Worm (Caenorhabditis elegans) whole organism, early embryonic: ENCODE data around the gene F58A6.1.
A peak's percentile ranks its signal among the peaks of the same experiment; 100 is the strongest.
"Not testable (repeated sequence)": the region's sequence is repeated elsewhere in the genome, so short reads cannot be mapped to it uniquely, and the experiment has no call there.

ENCODE experiments used
- B0310.2 ChIP-seq: sonication (generic microtip); optimal IDR thresholded peaks from 2 replicates; lab custom pipeline; 2016; ENCODE audit warnings: mild to moderate bottlenecking, missing genetic modification characterization, missing compliant biosample characterization
- F13C5.2 ChIP-seq: sonication (generic microtip); optimal IDR thresholded peaks from 2 replicates; lab custom pipeline; 2017; ENCODE audit warnings: mild to moderate bottlenecking, missing genetic modification characterization, inconsistent platforms, missing compliant biosample characterization
- aly-1 ChIP-seq: sonication (generic microtip); optimal IDR thresholded peaks from 2 replicates; lab custom pipeline; 2016; ENCODE audit warnings: missing genetic modification characterization, missing compliant biosample characterization
- ama-1 ChIP-seq: fragments of 150-350 bp; optimal IDR thresholded peaks from 2 replicates; lab custom pipeline; 2014
- ceh-13 ChIP-seq: fragments of 200-800 bp; sonication (Bioruptor generic); optimal IDR thresholded peaks from 2 replicates; lab custom pipeline; 2018; ENCODE audit warnings: mild to moderate bottlenecking, missing genetic modification characterization, missing compliant biosample characterization
- ceh-36 ChIP-seq: sonication (generic microtip); optimal IDR thresholded peaks from 2 replicates; lab custom pipeline; 2016; ENCODE audit warnings: missing genetic modification characterization, inconsistent platforms, missing compliant biosample characterization
- ets-7 ChIP-seq: sonication (generic microtip); optimal IDR thresholded peaks from 2 replicates; lab custom pipeline; 2016; ENCODE audit warnings: missing genotype, missing genetic modification characterization, missing compliant biosample characterization
- flt-1 ChIP-seq: fragments of 200-800 bp; sonication (Bioruptor generic); IDR thresholded peaks from 2 replicates; pipeline ENCODE4 v1.3.6; 2022; ENCODE audit warnings: missing genetic modification characterization, missing compliant biosample characterization
- hmbx-1 ChIP-seq: sonication (generic microtip); optimal IDR thresholded peaks from 2 replicates; lab custom pipeline; 2016; ENCODE audit warnings: mild to moderate bottlenecking, missing genetic modification characterization, missing compliant biosample characterization
- hmg-4 ChIP-seq: fragments of 200-800 bp; sonication (Bioruptor generic); optimal IDR thresholded peaks from 2 replicates; lab custom pipeline; 2018; ENCODE audit warnings: mild to moderate bottlenecking, missing genetic modification characterization, missing compliant biosample characterization
- hnd-1 ChIP-seq: sonication (generic microtip); optimal IDR thresholded peaks from 2 replicates; lab custom pipeline; 2016; ENCODE audit warnings: missing genetic modification characterization, missing compliant biosample characterization
- pes-1 ChIP-seq: fragments of 200-800 bp; sonication (Bioruptor generic); IDR thresholded peaks from 2 replicates; pipeline ENCODE4 v1.3.6; 2022; ENCODE audit warnings: missing genetic modification reagents, missing genetic modification characterization, missing compliant biosample characterization
- scrt-1 ChIP-seq: fragments of 200-800 bp; sonication (Bioruptor generic); IDR thresholded peaks from 2 replicates; pipeline ENCODE4 v1.3.6; 2022; ENCODE audit warnings: missing genetic modification characterization, missing compliant biosample characterization
- sea-1 ChIP-seq: fragments of 200-800 bp; sonication (Bioruptor generic); conservative IDR thresholded peaks from 2 replicates; pipeline ENCODE4 v1.3.6; 2022; ENCODE audit warnings: missing genetic modification characterization, missing compliant biosample characterization
- tbx-11 ChIP-seq: fragments of 200-800 bp; sonication (Bioruptor generic); IDR thresholded peaks from 2 replicates; pipeline ENCODE4 v1.3.6; 2022; ENCODE audit warnings: missing genetic modification characterization, missing compliant biosample characterization
- tbx-37 ChIP-seq: fragments of 200-800 bp; sonication (Bioruptor generic); conservative IDR thresholded peaks from 2 replicates; pipeline ENCODE4 v1.3.6; 2022; ENCODE audit warnings: missing genetic modification reagents, missing genetic modification characterization, missing compliant biosample characterization
- tra-4 ChIP-seq: sonication (generic microtip); optimal IDR thresholded peaks from 2 replicates; lab custom pipeline; 2017; ENCODE audit warnings: missing genetic modification characterization, missing compliant biosample characterization

The F58A6.1 gene

DNA sequence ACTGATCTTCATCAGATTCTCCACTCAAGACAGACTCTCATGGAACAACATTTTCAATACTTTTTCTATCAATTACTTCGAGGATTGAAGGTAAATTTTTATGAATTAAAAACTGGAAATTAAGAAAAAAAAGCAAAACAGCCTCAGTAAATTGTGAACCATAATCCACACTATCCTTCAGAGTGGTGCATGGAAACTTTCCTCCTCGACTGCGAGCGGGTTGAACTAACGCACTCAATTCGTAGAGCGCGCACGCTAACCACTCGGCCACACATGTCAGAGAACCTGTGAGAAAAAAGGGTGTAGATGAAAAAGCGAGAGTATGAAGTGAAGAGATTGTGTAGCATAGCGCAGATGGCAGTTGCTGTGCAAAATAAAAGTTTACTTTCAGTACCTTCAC is 37.7 kb upstream of the F58A6.1 start:
- TF ChIP-seq scrt-1 (peak; percentile 99), hmbx-1 (tag; lab: Kevin White, UChicago) (peak; percentile 89), ceh-13 (peak; percentile 98), pes-1 (GFP tag; lab: Robert Waterston, UW) (peak; percentile 98), hmg-4 (GFP tag; lab: Kevin White, UChicago) (peak; percentile 99), B0310.2 (tag; lab: Kevin White, UChicago) (peak; percentile 98), aly-1 (tag; lab: Kevin White, UChicago) (peak; percentile 99), tra-4 (tag; lab: Kevin White, UChicago) (peak; percentile 82), F13C5.2 (peak; percentile 97), hnd-1 (peak; percentile 92), ets-7 (tag; lab: Kevin White, UChicago) (peak; percentile 95), ama-1 (lab: Kevin White, UChicago) (no peak), tbx-37 (GFP tag; lab: Robert Waterston, UW) (peak; percentile 96), flt-1 (no peak; the same call in none of the 2 replicates), sea-1 (GFP tag; lab: Robert Waterston, UW) (peak; percentile 97), ceh-36 (tag; lab: Kevin White, UChicago) (peak; percentile 97), tbx-11 (GFP tag; lab: Robert Waterston, UW) (peak; percentile 98)

- TF ChIP-seq F13C5.2: no peak
- no peak for TF ChIP-seq ceh-13
- no peak for TF ChIP-seq tbx-11 (GFP tag; lab: Robert Waterston, UW)
- TF ChIP-seq aly-1 (tag; lab: Kevin White, UChicago): no peak
- TF ChIP-seq sea-1 (GFP tag; lab: Robert Waterston, UW): no peak
- TF ChIP-seq ama-1 (lab: Kevin White, UChicago): no peak
- TF ChIP-seq hmg-4 (GFP tag; lab: Kevin White, UChicago): no peak
- no peak for TF ChIP-seq pes-1 (GFP tag; lab: Robert Waterston, UW)
- no peak for TF ChIP-seq B0310.2 (tag; lab: Kevin White, UChicago)
- no peak for TF ChIP-seq ets-7 (tag; lab: Kevin White, UChicago)
- no peak for TF ChIP-seq hnd-1
- TF ChIP-seq hmbx-1 (tag; lab: Kevin White, UChicago): no peak
- TF ChIP-seq tbx-37 (GFP tag; lab: Robert Waterston, UW): no peak
- no peak for TF ChIP-seq scrt-1
- no peak for TF ChIP-seq tra-4 (tag; lab: Kevin White, UChicago)
- TF ChIP-seq flt-1: no peak
- TF ChIP-seq ceh-36 (tag; lab: Kevin White, UChicago): no peak
Measured at ce11 chrII:5109693-5110092, 33.0 kb upstream of the F58A6.1 start, which contains the start of gene F09C12.2. F09C12.2 (plus strand) TSS chrII:5110012.

DNA sequence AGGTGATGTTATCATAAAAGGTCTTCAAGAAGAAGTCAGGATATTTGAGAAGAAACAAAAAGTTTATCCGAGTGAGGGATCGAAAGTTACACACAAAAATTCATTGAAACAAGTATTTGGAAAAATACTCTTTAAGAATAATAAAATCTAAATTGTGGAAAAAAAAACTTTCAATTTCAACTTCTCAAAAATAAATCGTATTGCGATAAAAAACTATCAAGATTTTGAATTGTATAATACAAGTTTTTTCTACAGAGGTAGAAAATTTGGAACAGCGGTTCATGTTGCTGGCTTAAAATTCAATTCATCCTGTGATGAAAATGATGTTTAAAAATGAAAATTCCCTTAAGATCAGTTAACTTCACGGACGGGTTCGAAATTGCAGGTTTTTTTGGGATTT is 30.6 kb upstream of the F58A6.1 start, which contains the start of gene F09C12.8:
Gene F09C12.8 (plus strand): TSS at position 301 of the 400 bp plus-strand sequence.
- no peak for TF ChIP-seq tbx-11 (GFP tag; lab: Robert Waterston, UW)
- no peak for TF ChIP-seq flt-1
- no peak for TF ChIP-seq sea-1 (GFP tag; lab: Robert Waterston, UW)
- no peak for TF ChIP-seq hmbx-1 (tag; lab: Kevin White, UChicago)
- TF ChIP-seq ets-7 (tag; lab: Kevin White, UChicago): no peak
- TF ChIP-seq tra-4 (tag; lab: Kevin White, UChicago): no peak
- no peak for TF ChIP-seq pes-1 (GFP tag; lab: Robert Waterston, UW)

ce11 chrII:5115235-5115634 is 27.5 kb upstream of the F58A6.1 start, which contains the start of gene msp-74:
msp-74 (minus strand) TSS chrII:5115335.
- not testable (repeated sequence) for TF ChIP-seq hnd-1, F13C5.2, ceh-13

ce11 chrII:5115733-5116132 is 27.0 kb upstream of the F58A6.1 start, which contains the start of gene srsy-1:
srsy-1 (plus strand) TSS chrII:5116033.
- no peak for TF ChIP-seq flt-1
- TF ChIP-seq scrt-1: no peak
- TF ChIP-seq tbx-37 (GFP tag; lab: Robert Waterston, UW): no peak
- no peak for TF ChIP-seq hmbx-1 (tag; lab: Kevin White, UChicago)
- no peak for TF ChIP-seq ceh-36 (tag; lab: Kevin White, UChicago)
- TF ChIP-seq hnd-1: no peak
- no peak for TF ChIP-seq tra-4 (tag; lab: Kevin White, UChicago)
- no peak for TF ChIP-seq B0310.2 (tag; lab: Kevin White, UChicago)
- TF ChIP-seq ets-7 (tag; lab: Kevin White, UChicago): no peak
- TF ChIP-seq ama-1 (lab: Kevin White, UChicago): no peak
- no peak for TF ChIP-seq F13C5.2
- no peak for TF ChIP-seq ceh-13

DNA sequence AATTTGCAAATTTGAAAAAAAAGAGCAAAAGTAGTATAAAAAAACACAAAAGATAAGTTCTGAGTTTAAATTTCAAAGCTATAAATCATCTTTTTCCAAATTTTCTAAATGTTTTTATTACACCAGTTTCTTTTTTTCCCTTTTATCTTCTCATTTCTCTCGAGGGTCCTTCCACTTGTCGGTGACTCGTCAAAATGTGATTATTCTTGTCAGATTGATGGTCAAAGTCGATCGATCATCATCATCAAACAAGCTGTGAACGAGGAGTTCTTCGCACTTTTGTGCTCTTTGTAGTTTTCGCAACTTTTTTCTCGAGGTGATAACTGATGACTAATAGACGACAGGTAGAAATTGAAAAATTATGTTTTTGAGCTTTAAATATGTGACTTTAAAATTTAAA is 22.1 kb upstream of the F58A6.1 start:
- TF ChIP-seq ets-7 (tag; lab: Kevin White, UChicago): no peak
- TF ChIP-seq B0310.2 (tag; lab: Kevin White, UChicago): no peak
- no peak for TF ChIP-seq F13C5.2
- TF ChIP-seq hmg-4 (GFP tag; lab: Kevin White, UChicago): no peak
- TF ChIP-seq ceh-36 (tag; lab: Kevin White, UChicago): no peak
- TF ChIP-seq pes-1 (GFP tag; lab: Robert Waterston, UW): no peak
- TF ChIP-seq sea-1 (GFP tag; lab: Robert Waterston, UW): no peak
- no peak for TF ChIP-seq flt-1

DNA sequence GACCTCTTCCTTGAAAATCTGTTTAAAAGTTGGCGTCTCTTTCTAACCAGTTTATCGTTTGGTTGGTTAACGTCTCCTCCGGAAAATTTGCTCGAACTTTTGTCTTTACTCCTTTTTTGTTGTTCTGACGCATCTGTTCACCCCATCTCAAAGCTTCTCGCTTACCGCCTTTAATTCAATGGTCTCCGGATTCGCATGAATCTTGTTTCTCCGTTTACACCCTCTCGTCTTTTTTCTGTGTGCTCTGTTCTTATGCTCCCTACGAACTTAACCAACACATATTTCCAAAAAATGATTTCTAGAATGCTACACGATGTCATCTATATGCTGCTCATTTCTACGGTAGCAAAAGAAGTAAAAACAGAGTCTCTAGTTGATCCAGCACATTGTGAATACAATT is 12.6 kb upstream of the F58A6.1 start, which contains the start of gene lgc-56:
Gene lgc-56 (plus strand): TSS at position 301 of the 400 bp plus-strand sequence.
- TF ChIP-seq ets-7 (tag; lab: Kevin White, UChicago): no peak
- no peak for TF ChIP-seq tbx-11 (GFP tag; lab: Robert Waterston, UW)
- no peak for TF ChIP-seq sea-1 (GFP tag; lab: Robert Waterston, UW)
- no peak for TF ChIP-seq ceh-13
- TF ChIP-seq flt-1: no peak
- TF ChIP-seq ama-1 (lab: Kevin White, UChicago): no peak
- TF ChIP-seq pes-1 (GFP tag; lab: Robert Waterston, UW): no peak
- TF ChIP-seq tra-4 (tag; lab: Kevin White, UChicago): no peak
- TF ChIP-seq aly-1 (tag; lab: Kevin White, UChicago): no peak
- no peak for TF ChIP-seq scrt-1
- TF ChIP-seq B0310.2 (tag; lab: Kevin White, UChicago): no peak
- TF ChIP-seq F13C5.2: no peak
- TF ChIP-seq hmg-4 (GFP tag; lab: Kevin White, UChicago): no peak
- TF ChIP-seq ceh-36 (tag; lab: Kevin White, UChicago): no peak
- no peak for TF ChIP-seq tbx-37 (GFP tag; lab: Robert Waterston, UW)
- no peak for TF ChIP-seq hmbx-1 (tag; lab: Kevin White, UChicago)
- no peak for TF ChIP-seq hnd-1
